Worm (Caenorhabditis elegans) whole organism, midembryonic: ENCODE measurements around the gene F20D12.7.

ENCODE experiments used
- T22C8.4 ChIP-seq: fragments of 200-800 bp; sonication (Bioruptor generic); IDR thresholded peaks from 2 replicates; pipeline ENCODE4 v1.3.6; 2022; ENCODE audit warnings: missing genetic modification characterization, missing compliant biosample characterization
- cog-1 ChIP-seq: sonication (generic microtip); optimal IDR thresholded peaks from 2 replicates; lab custom pipeline; 2016; ENCODE audit warnings: missing genetic modification characterization, missing compliant biosample characterization
- flt-1 ChIP-seq: fragments of 200-800 bp; sonication (Bioruptor generic); IDR thresholded peaks from 2 replicates; pipeline ENCODE4 v1.3.6; 2022; ENCODE audit warnings: missing genetic modification characterization, missing compliant biosample characterization
- klf-2 ChIP-seq: fragments of 200-800 bp; sonication (Bioruptor generic); conservative IDR thresholded peaks from 2 replicates; pipeline ENCODE4 v1.3.6; 2022; ENCODE audit warnings: missing genetic modification reagents, missing genetic modification characterization, missing compliant biosample characterization
- tab-1 ChIP-seq: fragments of 200-800 bp; sonication (Bioruptor generic); IDR thresholded peaks from 2 replicates; pipeline ENCODE4 v1.3.6; 2022; ENCODE audit warnings: missing genetic modification characterization, missing compliant biosample characterization
- ztf-23 ChIP-seq: fragments of 200-800 bp; sonication (Bioruptor generic); IDR thresholded peaks from 2 replicates; pipeline ENCODE4 v1.3.6; 2022; ENCODE audit warnings: missing genetic modification reagents, missing genetic modification characterization, missing compliant biosample characterization
- ztf-29 ChIP-seq: fragments of 200-800 bp; sonication (Bioruptor generic); IDR thresholded peaks from 2 replicates; pipeline ENCODE4 v1.3.6; 2022; ENCODE audit warnings: missing genetic modification reagents, missing genetic modification characterization, missing compliant biosample characterization

DNA sequence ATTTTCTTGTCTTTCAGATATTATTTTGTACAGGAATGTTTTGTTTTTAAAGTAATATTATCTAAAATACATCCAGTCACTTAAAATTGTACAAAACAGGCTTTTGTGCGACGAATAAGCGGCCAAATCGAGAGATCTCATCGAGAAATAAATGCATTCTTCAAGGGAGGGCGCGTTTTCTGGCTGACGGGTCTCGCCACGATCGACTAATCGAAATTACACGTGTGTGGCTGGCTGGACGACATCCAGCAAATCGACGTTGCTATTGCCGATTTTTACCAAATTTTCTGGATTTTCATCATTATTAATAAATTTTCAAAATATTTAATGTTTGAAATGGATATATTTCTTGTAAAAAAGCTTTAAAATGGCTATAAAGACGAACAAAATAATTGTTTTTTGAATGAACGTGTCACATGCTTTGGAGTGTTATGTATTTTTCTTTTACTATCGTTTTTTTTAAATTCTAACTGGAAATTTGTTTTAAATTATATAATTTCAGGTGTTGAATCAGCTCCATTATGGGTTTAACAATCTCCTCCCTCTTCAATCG lies 43.4 kb upstream of the F20D12.7 start, which contains the start of gene arf-5:
- TF ChIP-seq ztf-23 (no peak), cog-1 (tag; lab: Kevin White, UChicago) (peak; percentile 20), ztf-29 (GFP tag; lab: Robert Waterston, UW) (no peak), klf-2 (GFP tag; lab: Robert Waterston, UW) (no peak), tab-1 (GFP tag; lab: Robert Waterston, UW) (no peak), T22C8.4 (GFP tag; lab: Robert Waterston, UW) (no peak), flt-1 (GFP tag; lab: Robert Waterston, UW) (no peak)
